Fruit fly (Drosophila melanogaster) whole organism, embryonic: ENCODE data around the gene CG43658.

Source experiments
- Asciz ChIP-seq: fragments of 200-800 bp; sonication (Bioruptor generic); optimal IDR thresholded peaks from 2 replicates; lab custom pipeline; 2017; ENCODE audit warnings: missing biosample characterization, mild to moderate bottlenecking, missing genetic modification characterization, missing genetic modification reagents
- Atf-2 ChIP-seq: fragments of 200-800 bp; sonication (Bioruptor generic); optimal IDR thresholded peaks from 2 replicates; lab custom pipeline; 2016; ENCODE audit warnings: missing biosample characterization, missing genetic modification characterization
- CG10267 ChIP-seq: fragments of 200-800 bp; sonication (Bioruptor generic); optimal IDR thresholded peaks from 2 replicates; lab custom pipeline; 2018; ENCODE audit warnings: missing biosample characterization, mild to moderate bottlenecking, missing genetic modification characterization, moderate library complexity
- CG10431 ChIP-seq: fragments of 200-800 bp; sonication (Bioruptor generic); optimal IDR thresholded peaks from 3 replicates; lab custom pipeline; 2018; ENCODE audit warnings: missing biosample characterization, mild to moderate bottlenecking, missing genetic modification characterization
- CG11247 ChIP-seq: fragments of 200-800 bp; sonication (Bioruptor generic); IDR thresholded peaks from 2 replicates; pipeline ENCODE4 v1.3.6; 2022; ENCODE audit warnings: missing biosample characterization, missing genetic modification characterization
- CG11456 ChIP-seq: fragments of 200-800 bp; sonication (Bioruptor generic); IDR thresholded peaks from 3 replicates; pipeline ENCODE4 v1.3.6; 2022; ENCODE audit warnings: missing biosample characterization, missing genetic modification characterization
- CG13123 ChIP-seq: fragments of 200-800 bp; sonication (Bioruptor generic); optimal IDR thresholded peaks from 2 replicates; lab custom pipeline; 2016; ENCODE audit warnings: missing biosample characterization, missing genetic modification characterization
- CG13424 ChIP-seq: fragments of 200-800 bp; sonication (Bioruptor generic); optimal IDR thresholded peaks from 2 replicates; lab custom pipeline; 2019; ENCODE audit warnings: missing biosample characterization, mild to moderate bottlenecking, missing genetic modification characterization, moderate library complexity
- CG1603 ChIP-seq: fragments of 200-800 bp; sonication (Bioruptor generic); optimal IDR thresholded peaks from 2 replicates; lab custom pipeline; 2019; ENCODE audit warnings: missing biosample characterization, mild to moderate bottlenecking, missing genetic modification characterization, moderate library complexity
- CG17361 ChIP-seq: fragments of 200-800 bp; sonication (Bioruptor generic); IDR thresholded peaks from 3 replicates; pipeline ENCODE4 v1.3.6; 2022; ENCODE audit warnings: missing biosample characterization, missing genetic modification characterization
- CG17612 ChIP-seq: fragments of 200-800 bp; sonication (Bioruptor generic); IDR thresholded peaks from 2 replicates; pipeline ENCODE4 v1.3.6; 2022; ENCODE audit warnings: missing biosample characterization, missing genetic modification characterization
- CG18619 ChIP-seq: fragments of 200-800 bp; sonication (Bioruptor generic); optimal IDR thresholded peaks from 3 replicates; lab custom pipeline; 2017; ENCODE audit warnings: missing biosample characterization, mild to moderate bottlenecking, missing genetic modification characterization
- CG18764 ChIP-seq: fragments of 200-800 bp; sonication (Bioruptor generic); optimal IDR thresholded peaks from 3 replicates; lab custom pipeline; 2016; ENCODE audit warnings: missing biosample characterization, missing genetic modification characterization
- CG2116 ChIP-seq: fragments of 200-800 bp; sonication (Bioruptor generic); optimal IDR thresholded peaks from 3 replicates; lab custom pipeline; 2018; ENCODE audit warnings: missing biosample characterization, mild to moderate bottlenecking, missing genetic modification characterization
- CG31441 ChIP-seq: fragments of 200-800 bp; sonication (Bioruptor generic); IDR thresholded peaks from 2 replicates; pipeline ENCODE4 v1.3.6; 2022; ENCODE audit warnings: missing biosample characterization, missing genetic modification characterization
- CG32532 ChIP-seq: fragments of 200-800 bp; sonication (Bioruptor generic); IDR thresholded peaks from 2 replicates; pipeline ENCODE4 v1.3.6; 2022; ENCODE audit warnings: missing biosample characterization, missing genetic modification characterization
- CG32772 ChIP-seq: fragments of 200-800 bp; sonication (Bioruptor generic); IDR thresholded peaks from 2 replicates; pipeline ENCODE4 v1.3.6; 2022; ENCODE audit warnings: missing biosample characterization, missing genetic modification characterization
- CG34422 ChIP-seq: fragments of 200-800 bp; sonication (Bioruptor generic); IDR thresholded peaks from 3 replicates; pipeline ENCODE4 v1.3.6; 2022; ENCODE audit warnings: missing biosample characterization, missing genetic modification characterization
- CG8290 ChIP-seq, 3 experiments: fragments of 200-800 bp; sonication (Bioruptor generic); optimal IDR thresholded peaks; 2 replicates each; lab custom pipeline; 2016 to 2019; ENCODE audit warnings: missing biosample characterization in 3 of 3, missing genetic modification characterization in 3 of 3, mild to moderate bottlenecking in 2 of 3, moderate library complexity in 1 of 3
- CTCF ChIP-seq: fragments of 200-800 bp; sonication (Bioruptor generic); optimal IDR thresholded peaks from 2 replicates; lab custom pipeline; 2017; ENCODE audit warnings: missing biosample characterization, mild to moderate bottlenecking, missing genetic modification characterization, moderate library complexity
- CkIIα-i1 ChIP-seq: fragments of 200-800 bp; sonication (Bioruptor generic); IDR thresholded peaks from 2 replicates; pipeline ENCODE4 v1.3.6; 2022; ENCODE audit warnings: missing biosample characterization, missing genetic modification characterization
- D ChIP-seq, 2 experiments: fragments of 200-800 bp in 1 of 2; fragments of >200 bp in 1 of 2; sonication (Bioruptor generic) in 1 of 2; optimal IDR thresholded peaks; 2 replicates in 1 of 2; 3 replicates in 1 of 2; lab custom pipeline; 2017; ENCODE audit warnings: mild to moderate bottlenecking in 1 of 2, missing biosample characterization in 1 of 2, missing genetic modification characterization in 1 of 2, missing genetic modification reagents in 1 of 2
- Dip2 ChIP-seq: fragments of 200-800 bp; sonication (Bioruptor generic); IDR thresholded peaks from 2 replicates; pipeline ENCODE4 v1.3.6; 2022; ENCODE audit warnings: missing biosample characterization, missing genetic modification characterization
- Dp ChIP-seq: fragments of 200-800 bp; sonication (Bioruptor generic); optimal IDR thresholded peaks from 2 replicates; lab custom pipeline; 2018; ENCODE audit warnings: missing biosample characterization, mild to moderate bottlenecking, missing genetic modification characterization, moderate library complexity
- Ets65A ChIP-seq: fragments of 200-800 bp; sonication (Bioruptor generic); peaks from one replicate; lab custom pipeline; 2016; ENCODE audit warnings: missing biosample characterization, missing genetic modification characterization
- Ets97D ChIP-seq: fragments of 200-800 bp; sonication (Bioruptor generic); optimal IDR thresholded peaks from 3 replicates; lab custom pipeline; 2016; ENCODE audit warnings: missing biosample characterization, missing genetic modification characterization
- Gsc ChIP-seq: fragments of 200-800 bp; sonication (Bioruptor generic); IDR thresholded peaks from 2 replicates; pipeline ENCODE4 v1.3.6; 2022; ENCODE audit warnings: missing biosample characterization, missing genetic modification characterization
- H2.0 ChIP-seq: fragments of 200-800 bp; sonication (Bioruptor generic); IDR thresholded peaks from 2 replicates; pipeline ENCODE4 v1.3.6; 2022; ENCODE audit warnings: missing biosample characterization, missing genetic modification characterization
- Hmx ChIP-seq: fragments of 200-800 bp; sonication (Bioruptor generic); optimal IDR thresholded peaks from 2 replicates; lab custom pipeline; 2016; ENCODE audit warnings: missing biosample characterization, missing genetic modification characterization
- Hr3 ChIP-seq: fragments of 200-800 bp; sonication (Bioruptor generic); optimal IDR thresholded peaks from 3 replicates; lab custom pipeline; 2016; ENCODE audit warnings: missing biosample characterization, missing genetic modification characterization
- Jarid2 ChIP-seq: fragments of 200-800 bp; sonication (Bioruptor generic); optimal IDR thresholded peaks from 3 replicates; lab custom pipeline; 2017; ENCODE audit warnings: mild to moderate bottlenecking, missing biosample characterization, missing genetic modification reagents, missing genetic modification characterization
- Lhr ChIP-seq: fragments of 200-800 bp; sonication (Bioruptor generic); optimal IDR thresholded peaks from 3 replicates; lab custom pipeline; 2017; ENCODE audit warnings: mild to moderate bottlenecking, missing biosample characterization, missing genetic modification reagents, missing genetic modification characterization
- Poxn ChIP-seq: fragments of 200-800 bp; sonication (Bioruptor generic); IDR thresholded peaks from 2 replicates; pipeline ENCODE4 v1.3.6; 2022; ENCODE audit warnings: missing biosample characterization, missing genetic modification characterization
- Ptx1 ChIP-seq: fragments of 200-800 bp; sonication (Bioruptor generic); IDR thresholded peaks from 2 replicates; pipeline ENCODE4 v1.3.6; 2022; ENCODE audit warnings: missing biosample characterization, missing genetic modification characterization
- Sox102F ChIP-seq: fragments of 200-800 bp; sonication (Bioruptor generic); optimal IDR thresholded peaks from 2 replicates; lab custom pipeline; 2018; ENCODE audit warnings: missing biosample characterization, mild to moderate bottlenecking, missing genetic modification characterization, moderate library complexity
- bcd ChIP-seq: fragments of 200-800 bp; sonication (Bioruptor generic); optimal IDR thresholded peaks from 2 replicates; lab custom pipeline; 2017; ENCODE audit warnings: missing biosample characterization, mild to moderate bottlenecking, missing genetic modification characterization
- eve ChIP-seq, 2 experiments: fragments of >200 bp; optimal IDR thresholded peaks; 2 replicates each; lab custom pipeline; 2017; ENCODE audit warnings: missing biosample characterization in 2 of 2, missing genetic modification characterization in 2 of 2
- hb ChIP-seq: fragments of 200-800 bp; sonication (Bioruptor generic); IDR thresholded peaks from 3 replicates; pipeline ENCODE4 v1.3.6; 2022; ENCODE audit warnings: missing biosample characterization, missing genetic modification characterization; ENCODE audit not compliant: partially characterized antibody
- insv ChIP-seq, 2 experiments: fragments of 200-800 bp; sonication (Bioruptor generic); optimal IDR thresholded peaks; 3 replicates each; lab custom pipeline; 2016 to 2018; ENCODE audit warnings: missing biosample characterization in 2 of 2, missing genetic modification characterization in 2 of 2
- nau ChIP-seq: fragments of 200-800 bp; sonication (Bioruptor generic); optimal IDR thresholded peaks from 3 replicates; lab custom pipeline; 2017; ENCODE audit warnings: missing biosample characterization, mild to moderate bottlenecking, missing genetic modification characterization, missing genetic modification reagents
- nom ChIP-seq: fragments of 200-800 bp; sonication (Bioruptor generic); optimal IDR thresholded peaks from 2 replicates; lab custom pipeline; 2017; ENCODE audit warnings: missing biosample characterization, missing genetic modification characterization, mild to moderate bottlenecking, moderate library complexity, missing genetic modification reagents
- pan ChIP-seq, 4 experiments: fragments of >200 bp in 3 of 4; fragments of 200-800 bp in 1 of 4; sonication (Bioruptor generic) in 1 of 4; optimal IDR thresholded peaks in 3 of 4; IDR thresholded peaks in 1 of 4; 2 replicates each; pipeline versions ENCODE4 v1.3.6 to Lab custom; 2017 to 2022; ENCODE audit warnings: missing biosample characterization in 2 of 4, missing genetic modification characterization in 2 of 4, mixed read lengths in 1 of 4
- peb ChIP-seq: fragments of 200-800 bp; sonication (Bioruptor generic); IDR thresholded peaks from 2 replicates; pipeline ENCODE4 v1.3.6; 2022; ENCODE audit warnings: missing biosample characterization, missing genetic modification characterization
- pita ChIP-seq: fragments of 200-800 bp; sonication (Bioruptor generic); optimal IDR thresholded peaks from 2 replicates; lab custom pipeline; 2017; ENCODE audit warnings: missing biosample characterization, mild to moderate bottlenecking, missing genetic modification characterization
- prd ChIP-seq, 3 experiments: fragments of >200 bp in 2 of 3; fragments of 200-800 bp in 1 of 3; sonication (Bioruptor generic) in 1 of 3; optimal IDR thresholded peaks in 2 of 3; IDR thresholded peaks in 1 of 3; 2 replicates in 2 of 3; 3 replicates in 1 of 3; pipeline versions ENCODE4 v1.3.6 to Lab custom; 2017 to 2022; ENCODE audit warnings: missing biosample characterization in 1 of 3, missing genetic modification characterization in 1 of 3
- pum ChIP-seq: fragments of 200-800 bp; sonication (Bioruptor generic); optimal IDR thresholded peaks from 2 replicates; lab custom pipeline; 2016; ENCODE audit warnings: missing biosample characterization, missing genetic modification characterization
- slbo ChIP-seq: fragments of 200-800 bp; sonication (Bioruptor generic); IDR thresholded peaks from 2 replicates; pipeline ENCODE4 v1.3.6; 2022; ENCODE audit warnings: missing biosample characterization, missing genetic modification characterization
- slou ChIP-seq: fragments of 200-800 bp; sonication (Bioruptor generic); optimal IDR thresholded peaks from 3 replicates; lab custom pipeline; 2016; ENCODE audit warnings: missing biosample characterization, missing genetic modification characterization

The CG43658 gene

DNA sequence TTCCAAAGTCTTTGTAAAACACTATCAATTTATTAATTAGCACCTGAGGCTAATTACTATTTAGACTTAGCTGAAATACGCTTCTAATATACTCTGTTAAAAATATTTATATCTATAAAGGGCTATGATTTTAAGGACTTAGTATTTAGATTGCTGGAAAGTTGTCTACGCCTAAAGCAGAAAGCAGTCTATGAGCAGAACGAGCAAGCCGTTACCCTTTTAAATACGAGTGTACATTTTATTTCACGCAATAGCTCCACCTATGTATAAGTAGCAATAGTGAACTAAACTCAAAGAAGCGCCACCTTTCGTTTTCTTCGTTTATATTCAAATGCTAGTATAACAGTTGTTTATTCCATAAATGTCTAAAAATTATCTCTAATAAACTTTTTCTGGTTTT lies 28.8 kb downstream of the CG43658 start (continued):
- peak in 1 of 2 experiments; percentile 92 for TF ChIP-seq prd (optimal IDR thresholded peaks at IDR 0.05; lab: Kevin White, UChicago)
- no peak; the same call in 2 of the 3 replicates for TF ChIP-seq prd (GFP tag; IDR thresholded peaks at IDR 0.05; lab: Robert Waterston, UW)
- no peak for TF ChIP-seq CG13123 (GFP tag; lab: Kevin White, UChicago)
- no peak for TF ChIP-seq Asciz (GFP tag; lab: Kevin White, UChicago)
- no peak for TF ChIP-seq CG17612
- TF ChIP-seq nom, result no peak
- peak; percentile 21 for TF ChIP-seq CG2116 (GFP tag; lab: Kevin White, UChicago)
- TF ChIP-seq insv (GFP tag; optimal IDR thresholded peaks at IDR 0.05; lab: Kevin White, UChicago), result peak in 1 of 2 experiments; percentile 23
- peak; percentile 26 for TF ChIP-seq CG32772 (GFP tag; lab: Robert Waterston, UW)
- no peak for TF ChIP-seq peb
- peak; percentile 54; the same call in 2 of the 3 replicates for TF ChIP-seq CG17361 (GFP tag; lab: Robert Waterston, UW)
- TF ChIP-seq eve (GFP tag; optimal IDR thresholded peaks at IDR 0.05; lab: Kevin White, UChicago), result peak in 1 of 2 experiments; percentile 67
- TF ChIP-seq Ptx1, result peak; percentile 6; the same call in 1 of the 2 replicates
- peak; percentile 22 for TF ChIP-seq CG1603 (tag; lab: Kevin White, UChicago)
- TF ChIP-seq H2.0 (GFP tag; lab: Robert Waterston, UW), result 0 out of 2 replicates have a peak, but pooled peaks have one; percentile 25
- TF ChIP-seq CTCF (GFP tag; lab: Kevin White, UChicago), result peak; percentile 95
- TF ChIP-seq CG31441 (GFP tag; lab: Robert Waterston, UW), result 0 out of 2 replicates have a peak, but pooled peaks have one; percentile 8
- TF ChIP-seq CG8290 (GFP tag; optimal IDR thresholded peaks at IDR 0.05; lab: Kevin White, UChicago), result no peak
- peak in 1 of 2 experiments; percentile 34 for TF ChIP-seq CG8290 (tag; optimal IDR thresholded peaks at IDR 0.05; lab: Kevin White, UChicago)
- peak; percentile 64; the same call in 2 of the 3 replicates for TF ChIP-seq CG11456 (GFP tag; lab: Robert Waterston, UW)
- 0 out of 2 replicates have a peak, but pooled peaks have one; percentile 47 for TF ChIP-seq Dip2
- peak; percentile 10 for TF ChIP-seq CG18619 (GFP tag; lab: Kevin White, UChicago)
- TF ChIP-seq Sox102F, result no peak
- peak; percentile 2 for TF ChIP-seq Dp
- peak; percentile 2 for TF ChIP-seq Jarid2 (GFP tag; lab: Kevin White, UChicago)
- no peak for TF ChIP-seq CkIIα-i1 (GFP tag; lab: Robert Waterston, UW)
- TF ChIP-seq pan (optimal IDR thresholded peaks at IDR 0.05; lab: Kevin White, UChicago), result no peak
- peak in 1 of 2 experiments; percentile 51 for TF ChIP-seq pan (GFP tag; optimal IDR thresholded peaks at IDR 0.05 in 1 of 2, IDR thresholded peaks at IDR 0.05 in 1 of 2)
- peak; percentile 3 for TF ChIP-seq CG13424 (tag; lab: Kevin White, UChicago)
- peak; percentile 3; the same call in 1 of the 2 replicates for TF ChIP-seq CG32532 (GFP tag; lab: Robert Waterston, UW)
- no peak for TF ChIP-seq Gsc (GFP tag; lab: Robert Waterston, UW)
- peak; percentile 2 for TF ChIP-seq CG10267 (tag; lab: Kevin White, UChicago)
- TF ChIP-seq Lhr (GFP tag; lab: Kevin White, UChicago), result peak; percentile 17
- peak; percentile 46 for TF ChIP-seq pita (GFP tag; lab: Kevin White, UChicago)
- no peak for TF ChIP-seq CG18764 (GFP tag; lab: Kevin White, UChicago)
- TF ChIP-seq, all 482 proteins: peak for 46

- TF ChIP-seq CG34422 (GFP tag; lab: Robert Waterston, UW) (peak; percentile 65; the same call in 2 of the 3 replicates), Hmx (GFP tag; lab: Kevin White, UChicago) (no peak), Atf-2 (GFP tag; lab: Kevin White, UChicago) (peak; percentile 25), nau (GFP tag; lab: Kevin White, UChicago) (no peak), pum (GFP tag; lab: Kevin White, UChicago) (peak; percentile 50), D (optimal IDR thresholded peaks at IDR 0.05; lab: Kevin White, UChicago) (no peak), D (GFP tag; optimal IDR thresholded peaks at IDR 0.05; lab: Kevin White, UChicago) (peak; percentile 55), bcd (GFP tag; lab: Kevin White, UChicago) (peak; percentile 70), CG2116 (GFP tag; lab: Kevin White, UChicago) (peak; percentile 40), Ets65A (GFP tag; lab: Kevin White, UChicago) (peak; percentile 83), slou (no peak), Hr3 (peak; percentile 74), slbo (GFP tag; lab: Robert Waterston, UW) (peak; percentile 92), CG11247 (GFP tag; lab: Robert Waterston, UW) (peak; percentile 92), CG10431 (peak; percentile 5), hb (GFP tag; lab: Robert Waterston, UW) (no peak), CG32532 (GFP tag; lab: Robert Waterston, UW) (peak; percentile 95), Ets97D (GFP tag; lab: Kevin White, UChicago) (no peak), Poxn (GFP tag; lab: Robert Waterston, UW) (peak; percentile 42; the same call in 1 of the 2 replicates)
Observed at dm6 chrX:17531549-17532131, 29.3 kb downstream of the CG43658 start.
